Fruit fly (Drosophila melanogaster) whole organism, adult: ENCODE results near the gene Sdr.

Experiments
- CG11617 ChIP-seq: fragments of 200-800 bp; sonication (Bioruptor generic); optimal IDR thresholded peaks from 2 replicates; lab custom pipeline; 2017; ENCODE audit warnings: mild to moderate bottlenecking, missing biosample characterization, missing genetic modification reagents, missing genetic modification characterization
- CG1620 ChIP-seq: fragments of 200-800 bp; sonication (Bioruptor generic); optimal IDR thresholded peaks from 2 replicates; lab custom pipeline; 2016; ENCODE audit warnings: missing biosample characterization, missing genetic modification characterization

DNA sequence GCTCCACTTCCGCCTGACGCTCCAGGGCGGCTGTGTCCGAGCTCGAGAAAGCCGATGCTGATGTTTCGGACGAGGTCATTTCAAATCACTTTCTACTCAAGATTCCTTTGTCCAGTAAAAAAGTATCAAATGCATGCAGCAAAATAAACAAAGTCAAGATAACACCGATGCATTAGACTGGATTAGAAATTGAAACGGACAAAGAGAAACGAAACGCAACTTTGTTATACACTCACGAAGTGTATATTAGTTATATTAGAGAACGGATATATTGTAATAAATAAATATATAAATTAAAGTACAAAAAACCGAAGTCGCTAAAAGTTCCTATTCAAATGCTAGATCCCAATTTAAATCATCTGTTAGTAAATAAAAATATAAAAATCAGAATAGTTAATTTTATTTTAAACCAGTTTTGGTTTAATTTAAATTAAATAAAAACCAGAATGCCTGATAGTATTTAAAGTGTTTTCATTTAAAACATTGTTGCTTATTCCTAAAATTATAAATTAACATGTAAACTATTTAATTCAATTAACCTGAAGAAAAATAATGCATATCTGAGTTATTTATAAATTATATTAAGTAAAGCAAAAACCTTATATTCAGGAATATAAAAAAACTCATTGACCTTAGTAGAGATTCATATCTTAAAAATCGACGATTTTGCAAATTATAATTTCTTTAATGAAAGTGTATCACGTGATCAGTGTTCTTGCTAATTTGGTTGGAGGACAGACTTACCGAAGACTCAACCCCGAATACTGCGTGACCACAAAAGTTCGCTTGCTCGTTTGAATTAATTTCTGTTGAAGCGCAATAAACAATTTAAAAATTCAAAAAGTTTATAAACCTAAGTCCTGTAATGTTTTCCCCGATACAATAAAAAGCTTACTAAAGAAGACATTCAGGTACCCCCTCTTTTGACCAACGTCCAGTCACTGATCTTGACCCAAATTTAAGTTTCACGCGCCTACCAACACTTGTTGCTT is 24.3 kb upstream of the Sdr start, which contains the start of gene Dph2:
- TF ChIP-seq CG1620 (peak; percentile 42), CG11617 (GFP tag; lab: Kevin White, UChicago) (peak; percentile 53)
